Fruit fly (Drosophila melanogaster) S2 (cell line): ENCODE measurements around the gene Tet.

ENCODE experiments used
- CG8478 ChIP-seq: fragments of >200 bp; optimal IDR thresholded peaks from 2 replicates; lab custom pipeline; 2018
- CTCF ChIP-seq, 2 experiments: fragments of >200 bp; optimal IDR thresholded peaks; 2 replicates each; lab custom pipeline; 2018

dm6 chr3L:2800329-2800728 is 78.6 kb downstream of the Tet start:
- TF ChIP-seq CG8478 (lab: Kevin White, UChicago) (no peak), CTCF (optimal IDR thresholded peaks at IDR 0.05; lab: Kevin White, UChicago) (no peak)
